Worm (Caenorhabditis elegans): Measurements from ENCODE around the gene sri-18.

The sri-18 gene

DNA sequence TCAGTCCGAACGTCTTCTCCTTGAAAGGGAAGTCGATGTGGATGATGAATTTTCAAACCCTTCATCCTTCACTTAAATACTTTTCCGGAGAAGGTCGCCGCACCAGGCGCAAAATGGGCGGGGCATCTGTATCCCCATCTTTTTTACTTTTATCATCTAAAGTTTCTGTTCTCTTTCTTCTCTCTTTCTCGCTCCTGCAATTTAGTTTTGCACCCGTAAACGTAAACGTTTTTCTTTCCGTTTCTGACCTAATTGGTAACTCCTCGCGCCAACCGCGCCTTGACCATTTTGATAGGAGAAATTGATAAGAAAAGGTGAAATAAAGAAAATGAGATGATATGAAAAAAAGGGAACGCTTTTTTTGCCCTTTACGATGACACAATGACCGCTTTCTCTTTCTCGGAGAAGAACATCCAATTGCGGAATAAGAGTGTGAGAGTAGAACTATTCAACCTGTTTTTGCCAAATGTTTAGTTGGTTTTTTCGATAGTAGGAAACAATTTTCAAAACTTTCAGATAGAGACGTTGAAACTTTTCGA is 32.5 kb upstream of the sri-18 start, which contains the start of gene col-149:
col-149 (minus strand) TSS at position 51 of the 539 bp plus-strand sequence.
- TF ChIP-seq sea-2 (GFP tag; optimal IDR thresholded peaks at IDR 0.05) (no peak), jun-1 (tag; optimal IDR thresholded peaks at IDR 0.05) (no peak), elt-3 (tag; optimal IDR thresholded peaks at IDR 0.05) (peak in 1 of 3 experiments; percentile 56), ama-1 (optimal IDR thresholded peaks at IDR 0.05) (no peak), nhr-237 (tag; optimal IDR thresholded peaks at IDR 0.05) (no peak), egl-27 (tag; optimal IDR thresholded peaks at IDR 0.05) (no peak), unc-39 (tag; optimal IDR thresholded peaks at IDR 0.05) (no peak), elt-1 (tag; optimal IDR thresholded peaks at IDR 0.05) (no peak), ceh-82 (tag; optimal IDR thresholded peaks at IDR 0.05) (no peak), nhr-76 (tag; optimal IDR thresholded peaks at IDR 0.05) (no peak), nhr-23 (tag; optimal IDR thresholded peaks at IDR 0.05) (peak; percentile 75), pha-4 (tag; optimal IDR thresholded peaks at IDR 0.05) (no peak)

DNA sequence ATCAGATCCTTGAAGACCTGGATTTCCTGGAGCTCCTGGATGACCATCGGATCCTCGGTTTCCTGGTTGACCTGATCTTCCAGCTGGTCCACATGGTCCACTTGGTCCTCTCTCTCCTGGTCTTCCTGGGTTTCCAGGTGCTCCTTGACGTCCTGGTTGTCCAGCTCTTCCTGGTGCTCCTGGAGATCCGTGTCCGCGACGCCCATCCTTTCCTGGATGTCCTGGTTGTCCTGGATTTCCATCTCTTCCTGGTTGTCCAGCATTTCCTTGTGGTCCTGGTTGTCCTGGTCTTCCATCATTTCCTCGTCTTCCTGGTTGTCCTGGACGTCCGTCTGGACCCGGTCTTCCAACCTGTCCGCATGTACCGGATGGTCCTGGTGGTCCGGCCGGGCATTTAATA is 31.5 kb upstream of the sri-18 start:
- no peak for TF ChIP-seq nhr-23 (tag; optimal IDR thresholded peaks at IDR 0.05)
- TF ChIP-seq jun-1 (tag; optimal IDR thresholded peaks at IDR 0.05): no peak
- TF ChIP-seq nhr-11 (tag; optimal IDR thresholded peaks at IDR 0.05): no peak
- no peak for TF ChIP-seq nhr-28 (tag; optimal IDR thresholded peaks at IDR 0.05)
- no peak for TF ChIP-seq nhr-43 (tag; optimal IDR thresholded peaks at IDR 0.05; ENCODE audit: poor library complexity, severe bottlenecking)
- TF ChIP-seq lin-15B (tag; optimal IDR thresholded peaks at IDR 0.05): no peak
- TF ChIP-seq nhr-76 (tag; optimal IDR thresholded peaks at IDR 0.05): no peak
- TF ChIP-seq nhr-25 (tag; optimal IDR thresholded peaks at IDR 0.05): no peak
- TF ChIP-seq ceh-82 (tag; optimal IDR thresholded peaks at IDR 0.05): no peak

DNA sequence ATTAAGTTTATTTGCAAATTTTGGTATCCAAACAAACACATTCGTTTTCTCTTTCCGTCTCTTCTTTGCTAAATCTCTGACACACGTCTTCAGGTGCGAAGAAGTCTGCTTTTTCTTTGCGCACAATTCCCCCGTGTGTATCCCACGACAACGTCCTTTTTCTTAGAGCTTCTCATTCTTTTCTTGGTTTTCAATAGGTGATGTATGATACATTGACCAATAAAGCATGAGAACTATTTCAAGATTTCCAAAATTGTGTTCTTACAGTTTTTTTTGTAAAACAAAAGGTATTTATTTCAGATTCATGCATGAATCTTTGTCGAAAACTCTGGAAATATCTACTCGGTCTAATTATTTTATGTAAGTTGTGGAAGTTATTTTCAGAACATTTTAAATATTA is 29.4 kb upstream of the sri-18 start, which contains the start of gene B0024.15:
B0024.15 (plus strand) TSS at position 301 of the 400 bp plus-strand sequence.
- TF ChIP-seq unc-39 (tag; optimal IDR thresholded peaks at IDR 0.05) (no peak), ceh-16 (tag; optimal IDR thresholded peaks at IDR 0.05) (no peak), nhr-23 (tag; optimal IDR thresholded peaks at IDR 0.05) (no peak), nhr-67 (tag; optimal IDR thresholded peaks at IDR 0.05) (no peak), zag-1 (tag; optimal IDR thresholded peaks at IDR 0.05) (no peak), nhr-77 (tag; optimal IDR thresholded peaks at IDR 0.05) (no peak), lsy-12 (tag; optimal IDR thresholded peaks at IDR 0.05) (no peak), unc-62 (GFP tag; optimal IDR thresholded peaks at IDR 0.05) (no peak), aly-2 (tag; optimal IDR thresholded peaks at IDR 0.05) (no peak), R02D3.7 (tag; optimal IDR thresholded peaks at IDR 0.05) (no peak), mdl-1 (tag; optimal IDR thresholded peaks at IDR 0.05) (no peak), elt-3 (tag; optimal IDR thresholded peaks at IDR 0.05) (no peak), fos-1 (tag; optimal IDR thresholded peaks at IDR 0.05) (no peak), mml-1 (tag; optimal IDR thresholded peaks at IDR 0.05) (no peak), daf-12 (tag; optimal IDR thresholded peaks at IDR 0.05) (no peak), sea-2 (GFP tag; optimal IDR thresholded peaks at IDR 0.05) (no peak), skn-1 (tag; optimal IDR thresholded peaks at IDR 0.05) (no peak), ZK546.5 (tag; optimal IDR thresholded peaks at IDR 0.05) (no peak), lin-15B (tag; optimal IDR thresholded peaks at IDR 0.05) (no peak)

DNA sequence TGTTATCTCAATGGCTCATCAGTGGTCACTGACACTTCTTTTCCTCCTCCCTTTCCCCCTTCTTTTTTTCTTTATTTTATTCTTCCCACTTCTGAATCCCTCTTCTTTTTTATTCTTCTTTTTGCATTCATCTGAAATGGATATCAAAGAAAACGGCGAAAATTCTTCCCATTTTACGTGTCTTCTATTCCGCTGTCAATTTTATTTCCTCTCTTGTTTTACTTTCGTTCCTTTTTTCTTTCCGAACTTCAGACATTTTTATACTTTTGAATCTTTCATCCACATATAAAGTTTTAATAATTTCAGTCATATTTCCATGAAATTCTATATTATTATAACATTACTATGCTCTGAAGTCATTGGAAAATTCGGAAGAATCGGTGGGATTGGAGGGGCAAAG is 26.9 kb upstream of the sri-18 start, which contains the start of gene B0024.3:
B0024.3 (plus strand) TSS at position 301 of the 400 bp plus-strand sequence.
- TF ChIP-seq daf-12 (tag; optimal IDR thresholded peaks at IDR 0.05): no peak
- no peak for TF ChIP-seq nhr-25 (tag; optimal IDR thresholded peaks at IDR 0.05)
- no peak for TF ChIP-seq elt-2 (tag; optimal IDR thresholded peaks at IDR 0.05)
- TF ChIP-seq lsy-12 (tag; optimal IDR thresholded peaks at IDR 0.05): no peak
- TF ChIP-seq ZK546.5 (tag; optimal IDR thresholded peaks at IDR 0.05): no peak
- TF ChIP-seq ztf-11 (tag; optimal IDR thresholded peaks at IDR 0.05): no peak
- no peak for TF ChIP-seq nhr-11 (tag; optimal IDR thresholded peaks at IDR 0.05)
- no peak for TF ChIP-seq ama-1 (optimal IDR thresholded peaks at IDR 0.05)
- no peak for TF ChIP-seq nhr-28 (tag; optimal IDR thresholded peaks at IDR 0.05)
- TF ChIP-seq ceh-16 (tag; optimal IDR thresholded peaks at IDR 0.05): no peak
- no peak for TF ChIP-seq fos-1 (tag; optimal IDR thresholded peaks at IDR 0.05)
- no peak for TF ChIP-seq elt-1 (tag; optimal IDR thresholded peaks at IDR 0.05)
- no peak for TF ChIP-seq pqm-1 (tag; optimal IDR thresholded peaks at IDR 0.05)

DNA sequence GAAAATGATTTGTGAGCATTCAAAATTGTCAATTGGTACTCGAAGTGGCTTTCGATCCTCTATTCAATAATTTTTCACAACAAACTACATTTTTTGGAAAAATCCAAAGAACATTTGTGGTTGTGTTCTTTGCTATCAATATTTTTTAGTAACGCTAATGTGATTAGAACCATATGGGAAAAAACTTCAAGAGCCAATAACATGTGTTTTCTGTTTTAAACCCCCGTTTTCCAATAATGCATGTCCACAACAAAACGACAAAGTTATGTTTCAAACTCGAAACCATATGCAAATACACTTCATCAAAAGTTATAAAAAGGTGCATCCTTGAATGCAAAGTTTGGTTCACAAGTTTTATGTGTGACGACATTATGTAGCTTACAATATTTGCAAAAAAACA is 25.5 kb upstream of the sri-18 start:
- TF ChIP-seq elt-2 (tag; optimal IDR thresholded peaks at IDR 0.05) (no peak), ceh-9 (tag; optimal IDR thresholded peaks at IDR 0.05) (no peak), egl-5 (tag; optimal IDR thresholded peaks at IDR 0.05) (no peak), mml-1 (tag; optimal IDR thresholded peaks at IDR 0.05) (no peak), nhr-12 (tag; optimal IDR thresholded peaks at IDR 0.05) (no peak), nhr-237 (tag; optimal IDR thresholded peaks at IDR 0.05) (no peak)

Measured in whole organism, L3 larva.